Worm (Caenorhabditis elegans) whole organism, L4 larva: ENCODE measurements around the gene F08G2.4.

ENCODE experiments used
- ZK546.5 ChIP-seq, 2 experiments: sonication (generic microtip); optimal IDR thresholded peaks; 2 replicates each; lab custom pipeline; 2017; ENCODE audit warnings: missing biosample characterization in 2 of 2, missing genetic modification characterization in 2 of 2
- pha-4 ChIP-seq, 2 experiments: fragments of 150-350 bp in 1 of 2; fragments of 200-800 bp in 1 of 2; sonication (Bioruptor generic) in 1 of 2; IDR thresholded peaks in 1 of 2; optimal IDR thresholded peaks in 1 of 2; 2 replicates each; pipeline versions ENCODE4 v1.3.6 to Lab custom; 2014 to 2022; ENCODE audit warnings: missing genetic modification characterization in 2 of 2, missing genetic modification reagents in 2 of 2, missing biosample characterization in 1 of 2, missing compliant biosample characterization in 1 of 2
- tag-97 ChIP-seq: fragments of 200-800 bp; sonication (Bioruptor generic); IDR thresholded peaks from 2 replicates; pipeline ENCODE4 v1.3.6; 2022; ENCODE audit warnings: missing genetic modification characterization, missing compliant biosample characterization

- no peak for TF ChIP-seq tag-97 (GFP tag; lab: Robert Waterston, UW)
- TF ChIP-seq ZK546.5 (tag; optimal IDR thresholded peaks at IDR 0.05; lab: Kevin White, UChicago), result no peak
- no peak for TF ChIP-seq pha-4 (GFP tag; IDR thresholded peaks at IDR 0.05; lab: Robert Waterston, UW)
- TF ChIP-seq pha-4 (tag; optimal IDR thresholded peaks at IDR 0.05; lab: Kevin White, UChicago), result no peak
Observed at ce11 chrII:13858352-13858751, 27.9 kb downstream of the F08G2.4 start.
